Worm (Caenorhabditis elegans): Measurements from ENCODE around the gene H12D21.9.

- no peak for TF ChIP-seq fkh-10 (GFP tag; optimal IDR thresholded peaks at IDR 0.05)
- TF ChIP-seq nfya-1 (tag; optimal IDR thresholded peaks at IDR 0.05), result no peak
- TF ChIP-seq ceh-6 (GFP tag; optimal IDR thresholded peaks at IDR 0.05), result no peak
- TF ChIP-seq ceh-45 (GFP tag; IDR thresholded peaks at IDR 0.05), result no peak
These were observed 41.1 kb downstream of the H12D21.9 start, which contains the start of gene gcy-14 for ce11 chrV:14868181-14868580.
